Fruit fly (Drosophila melanogaster) whole organism, adult: ENCODE data around the gene CG2962.

Experiments
- Hr96 ChIP-seq: fragments of 200-800 bp; sonication (Bioruptor generic); optimal IDR thresholded peaks from 2 replicates; lab custom pipeline; 2016; ENCODE audit warnings: missing biosample characterization, missing genetic modification characterization
- Mnt ChIP-seq: fragments of 200-800 bp; sonication (Bioruptor generic); optimal IDR thresholded peaks from 2 replicates; lab custom pipeline; 2016; ENCODE audit warnings: missing biosample characterization, mild to moderate bottlenecking, missing genetic modification characterization
- bab1 ChIP-seq: fragments of 200-800 bp; sonication (Bioruptor generic); optimal IDR thresholded peaks from 3 replicates; lab custom pipeline; 2019; ENCODE audit warnings: missing biosample characterization, mild to moderate bottlenecking, missing genetic modification characterization, moderate library complexity
- toe ChIP-seq: fragments of 200-800 bp; sonication (Bioruptor generic); optimal IDR thresholded peaks from 2 replicates; lab custom pipeline; 2016; ENCODE audit warnings: missing biosample characterization, missing genetic modification characterization

- no peak for TF ChIP-seq bab1 (GFP tag; lab: Kevin White, UChicago)
- TF ChIP-seq Hr96 (GFP tag; lab: Kevin White, UChicago), result no peak
- no peak for TF ChIP-seq toe (GFP tag; lab: Kevin White, UChicago)
- TF ChIP-seq Mnt (GFP tag; lab: Kevin White, UChicago), result no peak
Observed at dm6 chrX:10252745-10253144, 36.3 kb upstream of the CG2962 start.
